Worm (Caenorhabditis elegans) whole organism, L1 larva: ENCODE data around the gene ddx-15.

Experiments
- C04F5.9 ChIP-seq: sonication (generic microtip); optimal IDR thresholded peaks from 2 replicates; lab custom pipeline; 2016; ENCODE audit warnings: missing genetic modification characterization, missing compliant biosample characterization
- C34B4.2 ChIP-seq: sonication (generic microtip); optimal IDR thresholded peaks from 2 replicates; lab custom pipeline; 2017; ENCODE audit warnings: mild to moderate bottlenecking, missing genetic modification characterization, missing compliant biosample characterization
- F16B12.6 ChIP-seq: fragments of 150-350 bp; optimal IDR thresholded peaks from 2 replicates; lab custom pipeline; 2014; ENCODE audit warnings: missing biosample characterization, missing genetic modification characterization
- Y116A8C.19 ChIP-seq: sonication (generic microtip); optimal IDR thresholded peaks from 2 replicates; lab custom pipeline; 2016; ENCODE audit warnings: missing compliant biosample characterization, missing genetic modification characterization, borderline replicate concordance
- aha-1 ChIP-seq: fragments of 150-350 bp; optimal IDR thresholded peaks from 2 replicates; lab custom pipeline; 2014; ENCODE audit warnings: missing biosample characterization, missing genetic modification characterization
- aly-2 ChIP-seq: fragments of 150-350 bp; optimal IDR thresholded peaks from 2 replicates; lab custom pipeline; 2014; ENCODE audit warnings: missing biosample characterization, missing genetic modification characterization
- ama-1 ChIP-seq: fragments of 150-350 bp; optimal IDR thresholded peaks from 2 replicates; lab custom pipeline; 2014
- blmp-1 ChIP-seq: fragments of 150-350 bp; optimal IDR thresholded peaks from 2 replicates; lab custom pipeline; 2014; ENCODE audit warnings: missing biosample characterization, missing genetic modification characterization
- ceh-63 ChIP-seq: fragments of 200-800 bp; sonication (Bioruptor generic); optimal IDR thresholded peaks from 2 replicates; lab custom pipeline; 2018; ENCODE audit warnings: mild to moderate bottlenecking, missing genetic modification characterization, missing compliant biosample characterization
- ceh-8 ChIP-seq: fragments of 200-800 bp; sonication (Bioruptor generic); optimal IDR thresholded peaks from 2 replicates; lab custom pipeline; 2018; ENCODE audit warnings: mild to moderate bottlenecking, missing genetic modification characterization, moderate library complexity, missing compliant biosample characterization
- ceh-82 ChIP-seq, 3 experiments: fragments of 150-350 bp in 1 of 3; sonication (generic microtip) in 2 of 3; optimal IDR thresholded peaks; 2 replicates each; lab custom pipeline; 2014 to 2017; ENCODE audit warnings: missing biosample characterization in 3 of 3, missing genetic modification characterization in 3 of 3
- ceh-90 ChIP-seq: sonication (generic microtip); optimal IDR thresholded peaks from 2 replicates; lab custom pipeline; 2016; ENCODE audit warnings: missing genetic modification characterization, missing compliant biosample characterization
- ces-1 ChIP-seq: fragments of 150-350 bp; optimal IDR thresholded peaks from 2 replicates; lab custom pipeline; 2014; ENCODE audit warnings: missing biosample characterization, missing genetic modification reagents, missing genetic modification characterization
- efl-3 ChIP-seq: fragments of 200-800 bp; sonication (Bioruptor generic); optimal IDR thresholded peaks from 2 replicates; lab custom pipeline; 2018; ENCODE audit warnings: mild to moderate bottlenecking, missing genetic modification characterization, missing compliant biosample characterization
- egl-13 ChIP-seq: sonication (generic microtip); optimal IDR thresholded peaks from 2 replicates; lab custom pipeline; 2016; ENCODE audit warnings: missing genotype, missing genetic modification reagents, missing genetic modification characterization, missing compliant biosample characterization
- egl-27 ChIP-seq, 2 experiments: fragments of 150-350 bp in 1 of 2; sonication (generic microtip); optimal IDR thresholded peaks; 3 replicates each; lab custom pipeline; 2017 to 2018; ENCODE audit warnings: missing biosample characterization in 2 of 2, missing genetic modification characterization in 2 of 2, missing genetic modification reagents in 2 of 2
- ets-5 ChIP-seq: fragments of 200-800 bp; sonication (Bioruptor generic); IDR thresholded peaks from 2 replicates; pipeline ENCODE4 v1.3.6; 2022; ENCODE audit warnings: missing genetic modification characterization, missing compliant biosample characterization
- fkh-8 ChIP-seq: sonication (generic microtip); optimal IDR thresholded peaks from 2 replicates; lab custom pipeline; 2016; ENCODE audit warnings: mild to moderate bottlenecking, missing genetic modification characterization, missing compliant biosample characterization
- fos-1 ChIP-seq: fragments of 150-350 bp; optimal IDR thresholded peaks from 2 replicates; lab custom pipeline; 2014; ENCODE audit warnings: missing biosample characterization, missing genetic modification characterization
- hpl-2 ChIP-seq: fragments of 150-350 bp; optimal IDR thresholded peaks from 2 replicates; lab custom pipeline; 2014; ENCODE audit warnings: missing biosample characterization, missing genetic modification reagents, missing genetic modification characterization
- lin-13 ChIP-seq: fragments of 150-350 bp; optimal IDR thresholded peaks from 2 replicates; lab custom pipeline; 2014; ENCODE audit warnings: missing biosample characterization, missing genetic modification reagents, missing genetic modification characterization
- lin-14 ChIP-seq: fragments of 200-800 bp; sonication (Bioruptor generic); optimal IDR thresholded peaks from 2 replicates; lab custom pipeline; 2018; ENCODE audit warnings: mild to moderate bottlenecking, missing genetic modification characterization, moderate library complexity, missing compliant biosample characterization
- lin-15B ChIP-seq: fragments of 150-350 bp; sonication (generic microtip); optimal IDR thresholded peaks from 3 replicates; lab custom pipeline; 2014; ENCODE audit warnings: missing biosample characterization, missing genetic modification characterization
- lin-35 ChIP-seq, 2 experiments: fragments of 150-350 bp; optimal IDR thresholded peaks; 2 replicates each; lab custom pipeline; 2014; ENCODE audit warnings: missing biosample characterization in 2 of 2, missing genetic modification characterization in 2 of 2, missing genetic modification reagents in 2 of 2
- lin-39 ChIP-seq: fragments of 150-350 bp; optimal IDR thresholded peaks from 2 replicates; lab custom pipeline; 2014; ENCODE audit warnings: missing biosample characterization, missing genetic modification reagents, missing genetic modification characterization
- lir-3 ChIP-seq: sonication (generic microtip); optimal IDR thresholded peaks from 2 replicates; lab custom pipeline; 2016; ENCODE audit warnings: mild to moderate bottlenecking, missing genetic modification characterization, moderate library complexity, missing compliant biosample characterization; ENCODE audit not compliant: poor library complexity
- lsy-2 ChIP-seq, 2 experiments: fragments of 150-350 bp; optimal IDR thresholded peaks; 2 replicates each; lab custom pipeline; 2014; ENCODE audit warnings: missing biosample characterization in 2 of 2, missing genetic modification characterization in 2 of 2
- mab-9 ChIP-seq: fragments of 200-800 bp; sonication (Bioruptor generic); IDR thresholded peaks from 2 replicates; pipeline ENCODE4 v1.3.6; 2022; ENCODE audit warnings: missing genetic modification reagents, missing genetic modification characterization, missing compliant biosample characterization
- mep-1 ChIP-seq: fragments of 150-350 bp; optimal IDR thresholded peaks from 2 replicates; lab custom pipeline; 2014; ENCODE audit warnings: missing biosample characterization, missing genetic modification characterization
- nhr-11 ChIP-seq: fragments of 150-350 bp; optimal IDR thresholded peaks from 2 replicates; lab custom pipeline; 2014; ENCODE audit warnings: missing biosample characterization, missing genetic modification characterization
- nhr-12 ChIP-seq: sonication (generic microtip); optimal IDR thresholded peaks from 2 replicates; lab custom pipeline; 2017; ENCODE audit warnings: missing biosample characterization, missing genetic modification characterization
- nhr-19 ChIP-seq: fragments of 200-800 bp; sonication (Bioruptor generic); conservative IDR thresholded peaks from 2 replicates; pipeline ENCODE4 v1.3.6; 2022; ENCODE audit warnings: missing genetic modification characterization, missing compliant biosample characterization
- nhr-20 ChIP-seq: sonication (generic microtip); optimal IDR thresholded peaks from 2 replicates; lab custom pipeline; 2016; ENCODE audit warnings: mild to moderate bottlenecking, missing genetic modification characterization, missing compliant biosample characterization
- nhr-237 ChIP-seq: fragments of 150-350 bp; optimal IDR thresholded peaks from 2 replicates; lab custom pipeline; 2014; ENCODE audit warnings: missing biosample characterization, missing genetic modification characterization
- nhr-28 ChIP-seq: fragments of 150-350 bp; optimal IDR thresholded peaks from 2 replicates; lab custom pipeline; 2014; ENCODE audit warnings: missing biosample characterization, missing genetic modification characterization
- nhr-47 ChIP-seq: sonication (generic microtip); optimal IDR thresholded peaks from 2 replicates; lab custom pipeline; 2016; ENCODE audit warnings: mild to moderate bottlenecking, missing genetic modification characterization, moderate library complexity, missing compliant biosample characterization
- nhr-71 ChIP-seq: sonication (generic microtip); optimal IDR thresholded peaks from 2 replicates; lab custom pipeline; 2016; ENCODE audit warnings: mild to moderate bottlenecking, missing genetic modification characterization, moderate library complexity, missing compliant biosample characterization
- nhr-77 ChIP-seq: fragments of 150-350 bp; optimal IDR thresholded peaks from 2 replicates; lab custom pipeline; 2014; ENCODE audit warnings: missing biosample characterization, missing genetic modification characterization
- nhr-84 ChIP-seq: sonication (generic microtip); optimal IDR thresholded peaks from 2 replicates; lab custom pipeline; 2017; ENCODE audit warnings: missing biosample characterization, missing genetic modification characterization
- nhr-90 ChIP-seq: sonication (generic microtip); optimal IDR thresholded peaks from 2 replicates; lab custom pipeline; 2016; ENCODE audit warnings: mild to moderate bottlenecking, missing genetic modification characterization, missing compliant biosample characterization; ENCODE audit not compliant: poor library complexity
- pag-3 ChIP-seq: sonication (generic microtip); optimal IDR thresholded peaks from 2 replicates; lab custom pipeline; 2017; ENCODE audit warnings: missing genetic modification characterization, mild to moderate bottlenecking, missing compliant biosample characterization, antibody characterized with exemption, borderline replicate concordance; ENCODE audit not compliant: insufficient read depth
- skn-1 ChIP-seq: fragments of 150-350 bp; optimal IDR thresholded peaks from 2 replicates; lab custom pipeline; 2014; ENCODE audit warnings: missing biosample characterization, missing genetic modification characterization
- snu-23 ChIP-seq: sonication (generic microtip); optimal IDR thresholded peaks from 2 replicates; lab custom pipeline; 2016; ENCODE audit warnings: missing genetic modification characterization, missing compliant biosample characterization
- sptf-1 ChIP-seq: fragments of 150-350 bp; optimal IDR thresholded peaks from 2 replicates; lab custom pipeline; 2014; ENCODE audit warnings: missing biosample characterization, missing genetic modification characterization
- sup-37 ChIP-seq: fragments of 200-800 bp; sonication (Bioruptor generic); optimal IDR thresholded peaks from 2 replicates; lab custom pipeline; 2018; ENCODE audit warnings: mild to moderate bottlenecking, missing genetic modification characterization, missing compliant biosample characterization
- swsn-7 ChIP-seq: sonication (generic microtip); optimal IDR thresholded peaks from 2 replicates; lab custom pipeline; 2016; ENCODE audit warnings: missing genetic modification characterization, missing compliant biosample characterization
- tbx-2 ChIP-seq: sonication (generic microtip); optimal IDR thresholded peaks from 2 replicates; lab custom pipeline; 2016; ENCODE audit warnings: missing genetic modification characterization, missing compliant biosample characterization
- tlp-1 ChIP-seq: fragments of 150-350 bp; optimal IDR thresholded peaks from 2 replicates; lab custom pipeline; 2014; ENCODE audit warnings: missing biosample characterization, missing genetic modification characterization
- unc-30 ChIP-seq: sonication (generic microtip); optimal IDR thresholded peaks from 2 replicates; lab custom pipeline; 2017; ENCODE audit warnings: missing biosample characterization, missing genetic modification characterization
- unc-62 ChIP-seq: fragments of 150-350 bp; optimal IDR thresholded peaks from 2 replicates; lab custom pipeline; 2014; ENCODE audit warnings: missing biosample characterization, missing genetic modification reagents, missing genetic modification characterization
- unc-86 ChIP-seq: sonication (generic microtip); optimal IDR thresholded peaks from 2 replicates; lab custom pipeline; 2016; ENCODE audit warnings: missing genetic modification characterization, missing compliant biosample characterization
- unc-98 ChIP-seq: fragments of 200-800 bp; sonication (Bioruptor generic); IDR thresholded peaks from 2 replicates; pipeline ENCODE4 v1.3.6; 2022; ENCODE audit warnings: missing genetic modification characterization, missing compliant biosample characterization
- zag-1 ChIP-seq: fragments of 150-350 bp; optimal IDR thresholded peaks from 2 replicates; lab custom pipeline; 2014; ENCODE audit warnings: missing biosample characterization, missing genetic modification characterization
- ztf-4 ChIP-seq: fragments of 150-350 bp; optimal IDR thresholded peaks from 2 replicates; lab custom pipeline; 2014; ENCODE audit warnings: missing biosample characterization, missing genetic modification characterization

Gene ddx-15

DNA sequence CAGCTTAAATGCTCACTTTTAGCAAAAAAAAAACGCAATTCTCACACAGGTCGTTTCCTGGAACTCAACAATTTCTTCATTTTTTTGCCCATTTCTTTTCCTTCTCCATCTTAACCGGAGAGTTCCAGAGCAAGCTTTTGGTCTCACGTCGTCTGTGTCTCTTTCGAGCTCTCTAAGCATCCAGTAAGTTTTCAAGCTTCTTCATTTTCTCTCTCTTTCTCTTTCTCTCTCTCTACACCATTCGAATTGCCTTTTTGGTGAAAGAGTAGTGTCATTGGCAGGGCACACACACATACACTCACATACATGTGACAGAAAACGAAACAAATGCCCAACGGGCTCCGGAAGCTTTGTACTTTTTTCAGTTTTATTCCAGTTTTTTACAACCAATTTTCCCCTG is 48.4 kb upstream of the ddx-15 start (continued):
- no peak for TF ChIP-seq nhr-19 (GFP tag; lab: Robert Waterston, UW)
- TF ChIP-seq nhr-90: no peak
- peak; percentile 94 for TF ChIP-seq fkh-8 (tag; lab: Kevin White, UChicago)
- peak; percentile 36 for TF ChIP-seq fos-1 (tag; lab: Kevin White, UChicago)
- no peak for TF ChIP-seq sup-37 (GFP tag; lab: Kevin White, UChicago)
- TF ChIP-seq Y116A8C.19 (tag; lab: Kevin White, UChicago): no peak
- peak; percentile 2 for TF ChIP-seq lir-3 (tag; lab: Kevin White, UChicago)
- TF ChIP-seq nhr-20: no peak
- no peak for TF ChIP-seq aha-1 (tag; lab: Kevin White, UChicago)
- peak; percentile 38 for TF ChIP-seq tbx-2
- TF ChIP-seq C04F5.9: no peak
- TF ChIP-seq ama-1 (lab: Kevin White, UChicago): no peak
- TF ChIP-seq ceh-8: no peak
- no peak for TF ChIP-seq ztf-4 (tag; lab: Kevin White, UChicago)
- peak; percentile 42 for TF ChIP-seq aly-2
- TF ChIP-seq nhr-11: peak; percentile 15
- TF ChIP-seq hpl-2 (GFP tag; lab: Kevin White, UChicago): no peak
- TF ChIP-seq lin-14 (GFP tag; lab: Kevin White, UChicago): peak; percentile 86
- peak; percentile 74 for TF ChIP-seq nhr-47 (tag; lab: Kevin White, UChicago)
- no peak for TF ChIP-seq efl-3 (GFP tag; lab: Kevin White, UChicago)
- no peak for TF ChIP-seq nhr-84 (tag; lab: Kevin White, UChicago)
- peak; percentile 51 for TF ChIP-seq snu-23 (GFP tag; lab: Kevin White, UChicago)
- TF ChIP-seq C34B4.2 (tag; lab: Kevin White, UChicago): no peak
- TF ChIP-seq skn-1: no peak
- peak; percentile 43 to 62 for TF ChIP-seq lsy-2 (tag; optimal IDR thresholded peaks at IDR 0.05; lab: Kevin White, UChicago)
- TF ChIP-seq lin-35 (GFP tag; optimal IDR thresholded peaks at IDR 0.05; lab: Kevin White, UChicago): peak in 1 of 2 experiments; percentile 42
- no peak for TF ChIP-seq unc-62 (GFP tag; lab: Kevin White, UChicago)
- TF ChIP-seq swsn-7: peak; percentile 65
- no peak for TF ChIP-seq ceh-63
- no peak for TF ChIP-seq blmp-1 (tag; lab: Kevin White, UChicago)
- TF ChIP-seq nhr-12 (tag; lab: Kevin White, UChicago): no peak
- no peak for TF ChIP-seq nhr-237
- no peak for TF ChIP-seq F16B12.6 (tag; lab: Kevin White, UChicago)
- TF ChIP-seq egl-27 (tag; optimal IDR thresholded peaks at IDR 0.05; lab: Kevin White, UChicago): no peak
- peak; percentile 15 for TF ChIP-seq mep-1
- no peak for TF ChIP-seq nhr-28 (tag; lab: Kevin White, UChicago)
- no peak for TF ChIP-seq tlp-1 (tag; lab: Kevin White, UChicago)
- no peak for TF ChIP-seq lin-39 (tag; lab: Kevin White, UChicago)
- no peak for TF ChIP-seq sptf-1 (tag; lab: Kevin White, UChicago)
- peak; percentile 78 for TF ChIP-seq nhr-71 (tag; lab: Kevin White, UChicago)
- TF ChIP-seq egl-13 (tag; lab: Kevin White, UChicago): peak; percentile 57
- peak; percentile 76 for TF ChIP-seq unc-86 (tag; lab: Kevin White, UChicago)
- no peak for TF ChIP-seq unc-30 (tag; lab: Kevin White, UChicago)
- no peak for TF ChIP-seq zag-1
- TF ChIP-seq ceh-82 (tag; optimal IDR thresholded peaks at IDR 0.05; lab: Kevin White, UChicago): peak; percentile 19 to 46 (median 46)
- no peak for TF ChIP-seq pag-3 (tag; lab: Kevin White, UChicago)
- no peak for TF ChIP-seq mab-9 (GFP tag; lab: Robert Waterston, UW)
- no peak for TF ChIP-seq unc-98
- TF ChIP-seq ets-5 (GFP tag; lab: Robert Waterston, UW): no peak
- TF ChIP-seq ces-1: no peak
- no peak for TF ChIP-seq nhr-77 (tag; lab: Kevin White, UChicago)
- peak; percentile 2 for TF ChIP-seq lin-13 (GFP tag; lab: Kevin White, UChicago)
- TF ChIP-seq ceh-90: no peak
- no peak for TF ChIP-seq lin-15B (tag; lab: Kevin White, UChicago)
